Fruit fly (Drosophila melanogaster) whole organism, wandering third instar larva: ENCODE data around the gene ftz-f1.

Experiments
- CG32264 ChIP-seq: fragments of 200-800 bp; sonication (Bioruptor generic); optimal IDR thresholded peaks from 2 replicates; lab custom pipeline; 2016; ENCODE audit warnings: missing biosample characterization, missing genetic modification characterization
- CG9705 ChIP-seq: fragments of 200-800 bp; sonication (Bioruptor generic); optimal IDR thresholded peaks from 2 replicates; lab custom pipeline; 2018; ENCODE audit warnings: missing biosample characterization, mild to moderate bottlenecking, missing genetic modification characterization
- Dfd ChIP-seq: fragments of >200 bp; optimal IDR thresholded peaks from 2 replicates; lab custom pipeline; 2017; ENCODE audit warnings: missing biosample characterization, missing genetic modification characterization
- Hr83 ChIP-seq: fragments of 200-300 bp; sonication (Bioruptor generic); optimal IDR thresholded peaks from 2 replicates; lab custom pipeline; 2016; ENCODE audit warnings: missing biosample characterization, mild to moderate bottlenecking, missing genetic modification characterization, moderate library complexity; ENCODE audit not compliant: poor library complexity, severe bottlenecking
- Sp1 ChIP-seq: fragments of 200-800 bp; sonication (Bioruptor generic); optimal IDR thresholded peaks from 3 replicates; lab custom pipeline; 2019; ENCODE audit warnings: missing biosample characterization, mild to moderate bottlenecking, missing genetic modification characterization, moderate library complexity
- dmrt93B ChIP-seq: fragments of 200-800 bp; sonication (Bioruptor generic); optimal IDR thresholded peaks from 2 replicates; lab custom pipeline; 2018; ENCODE audit warnings: missing biosample characterization, mild to moderate bottlenecking, missing genetic modification characterization
- lola ChIP-seq: fragments of >200 bp; optimal IDR thresholded peaks from 2 replicates; lab custom pipeline; 2017; ENCODE audit warnings: missing biosample characterization, missing genetic modification characterization
- pan ChIP-seq: fragments of >200 bp; optimal IDR thresholded peaks from 2 replicates; lab custom pipeline; 2017

dm6 chr3L:18746169-18746568, 54.9 kb downstream of the ftz-f1 start:
- no peak for TF ChIP-seq Hr83
- TF ChIP-seq Sp1 (GFP tag; lab: Kevin White, UChicago), result no peak
- no peak for TF ChIP-seq pan (lab: Kevin White, UChicago)
- TF ChIP-seq dmrt93B (GFP tag; lab: Kevin White, UChicago), result no peak
- no peak for TF ChIP-seq CG32264
- TF ChIP-seq CG9705, result no peak
- TF ChIP-seq lola, result no peak
- peak; percentile 54 for TF ChIP-seq Dfd (GFP tag; lab: Kevin White, UChicago)
